Worm (Caenorhabditis elegans) whole organism, mixed stage, embryonic: ENCODE data around the gene R12A1.3.
A peak's percentile ranks its signal among the peaks of the same experiment; 100 is the strongest.

Experiments
- M03D4.4 ChIP-seq: sonication (generic microtip); optimal IDR thresholded peaks from 2 replicates; lab custom pipeline; 2017; ENCODE audit warnings: mild to moderate bottlenecking, missing genetic modification characterization, missing compliant biosample characterization
- bed-3 ChIP-seq: fragments of 200-800 bp; sonication (Bioruptor generic); optimal IDR thresholded peaks from 3 replicates; lab custom pipeline; 2018; ENCODE audit warnings: mild to moderate bottlenecking, missing genetic modification characterization, moderate library complexity, missing compliant biosample characterization
- blmp-1 ChIP-seq: fragments of 150-350 bp; optimal IDR thresholded peaks from 2 replicates; lab custom pipeline; 2014; ENCODE audit warnings: missing biosample characterization, missing genetic modification characterization
- ceh-43 ChIP-seq: fragments of 200-800 bp; sonication (Bioruptor generic); optimal IDR thresholded peaks from 2 replicates; lab custom pipeline; 2018; ENCODE audit warnings: mild to moderate bottlenecking, missing genetic modification characterization, moderate library complexity, missing compliant biosample characterization
- ceh-83 ChIP-seq: fragments of 200-800 bp; sonication (Bioruptor generic); optimal IDR thresholded peaks from 2 replicates; lab custom pipeline; 2018; ENCODE audit warnings: mild to moderate bottlenecking, missing genetic modification characterization, missing compliant biosample characterization
- ces-1 ChIP-seq: fragments of 150-350 bp; optimal IDR thresholded peaks from 2 replicates; lab custom pipeline; 2014; ENCODE audit warnings: missing biosample characterization, missing genetic modification reagents, missing genetic modification characterization
- cnd-1 ChIP-seq: fragments of 200-800 bp; sonication (Bioruptor generic); optimal IDR thresholded peaks from 2 replicates; lab custom pipeline; 2018; ENCODE audit warnings: mild to moderate bottlenecking, missing genetic modification characterization, missing compliant biosample characterization
- drap-1 ChIP-seq: fragments of 200-800 bp; sonication (Bioruptor generic); optimal IDR thresholded peaks from 3 replicates; lab custom pipeline; 2018; ENCODE audit warnings: mild to moderate bottlenecking, missing genetic modification characterization, missing compliant biosample characterization
- elt-1 ChIP-seq: sonication (generic microtip); optimal IDR thresholded peaks from 2 replicates; lab custom pipeline; 2017; ENCODE audit warnings: missing genetic modification characterization, mild to moderate bottlenecking, missing compliant biosample characterization, antibody characterized with exemption, moderate library complexity, borderline replicate concordance; ENCODE audit not compliant: insufficient read depth
- flh-1 ChIP-seq: fragments of 200-800 bp; sonication (Bioruptor generic); optimal IDR thresholded peaks from 2 replicates; lab custom pipeline; 2018; ENCODE audit warnings: mild to moderate bottlenecking, missing genetic modification characterization, moderate library complexity, missing compliant biosample characterization
- ham-2 ChIP-seq: fragments of 200-800 bp; sonication (Bioruptor generic); optimal IDR thresholded peaks from 2 replicates; lab custom pipeline; 2018; ENCODE audit warnings: mild to moderate bottlenecking, missing genetic modification characterization, missing compliant biosample characterization
- hlh-1 ChIP-seq: fragments of 150-350 bp; optimal IDR thresholded peaks from 2 replicates; lab custom pipeline; 2014; ENCODE audit warnings: missing biosample characterization, missing genetic modification reagents, missing genetic modification characterization
- lin-13 ChIP-seq: fragments of 150-350 bp; optimal IDR thresholded peaks from 2 replicates; lab custom pipeline; 2014; ENCODE audit warnings: missing biosample characterization, missing genetic modification characterization
- lin-32 ChIP-seq: fragments of 200-800 bp; sonication (Bioruptor generic); optimal IDR thresholded peaks from 2 replicates; lab custom pipeline; 2018; ENCODE audit warnings: mild to moderate bottlenecking, missing genetic modification characterization, missing compliant biosample characterization
- mls-2 ChIP-seq: sonication (generic microtip); optimal IDR thresholded peaks from 2 replicates; lab custom pipeline; 2016; ENCODE audit warnings: mild to moderate bottlenecking, missing genetic modification characterization, moderate library complexity, missing compliant biosample characterization
- nhr-12 ChIP-seq: fragments of 150-350 bp; optimal IDR thresholded peaks from 2 replicates; lab custom pipeline; 2014; ENCODE audit warnings: missing biosample characterization, missing genetic modification characterization
- nhr-2 ChIP-seq: fragments of 150-350 bp; optimal IDR thresholded peaks from 2 replicates; lab custom pipeline; 2014; ENCODE audit warnings: missing biosample characterization, missing genetic modification characterization
- nhr-28 ChIP-seq: fragments of 150-350 bp; optimal IDR thresholded peaks from 2 replicates; lab custom pipeline; 2014; ENCODE audit warnings: missing biosample characterization, missing genetic modification characterization
- nhr-76 ChIP-seq: sonication (generic microtip); optimal IDR thresholded peaks from 2 replicates; lab custom pipeline; 2017; ENCODE audit warnings: missing biosample characterization, missing genetic modification characterization
- pha-4 ChIP-seq: fragments of 150-350 bp; optimal IDR thresholded peaks from 2 replicates; lab custom pipeline; 2018; ENCODE audit warnings: missing biosample characterization, missing genetic modification reagents, missing genetic modification characterization
- sem-2 ChIP-seq: fragments of 200-800 bp; sonication (Bioruptor generic); optimal IDR thresholded peaks from 2 replicates; lab custom pipeline; 2018; ENCODE audit warnings: mild to moderate bottlenecking, missing genetic modification characterization, missing compliant biosample characterization
- snpc-4 ChIP-seq: fragments of 150-350 bp; optimal IDR thresholded peaks from 2 replicates; lab custom pipeline; 2014; ENCODE audit warnings: missing biosample characterization, missing genetic modification characterization
- sptf-1 ChIP-seq: sonication (generic microtip); optimal IDR thresholded peaks from 2 replicates; lab custom pipeline; 2017; ENCODE audit warnings: mild to moderate bottlenecking, missing genetic modification characterization, moderate library complexity, missing compliant biosample characterization
- tbx-8 ChIP-seq: fragments of 200-800 bp; sonication (Bioruptor generic); optimal IDR thresholded peaks from 2 replicates; lab custom pipeline; 2018; ENCODE audit warnings: mild to moderate bottlenecking, missing genetic modification characterization, moderate library complexity, missing compliant biosample characterization
- unc-120 ChIP-seq: sonication (generic microtip); optimal IDR thresholded peaks from 2 replicates; lab custom pipeline; 2017; ENCODE audit warnings: missing genetic modification characterization, missing compliant biosample characterization; ENCODE audit not compliant: poor library complexity, severe bottlenecking
- unc-39 ChIP-seq: fragments of 150-350 bp; optimal IDR thresholded peaks from 2 replicates; lab custom pipeline; 2014; ENCODE audit warnings: missing biosample characterization, missing genetic modification characterization
- unc-62 ChIP-seq: fragments of 150-350 bp; optimal IDR thresholded peaks from 2 replicates; lab custom pipeline; 2014; ENCODE audit warnings: missing biosample characterization, missing genetic modification reagents, missing genetic modification characterization
- zip-8 ChIP-seq: fragments of 150-350 bp; optimal IDR thresholded peaks from 2 replicates; lab custom pipeline; 2014; ENCODE audit warnings: missing biosample characterization, missing genetic modification characterization

The R12A1.3 gene

ce11 chrV:1432500-1433418, 7.2 kb upstream of the R12A1.3 start:
- TF ChIP-seq nhr-2 (tag; lab: Kevin White, UChicago) (no peak), sem-2 (GFP tag; lab: Kevin White, UChicago) (no peak), M03D4.4 (no peak), ceh-43 (GFP tag; lab: Kevin White, UChicago) (no peak), mls-2 (no peak), nhr-76 (tag; lab: Kevin White, UChicago) (no peak), ceh-83 (no peak)
- TF ChIP-seq, all 35 proteins: peak for 0

DNA sequence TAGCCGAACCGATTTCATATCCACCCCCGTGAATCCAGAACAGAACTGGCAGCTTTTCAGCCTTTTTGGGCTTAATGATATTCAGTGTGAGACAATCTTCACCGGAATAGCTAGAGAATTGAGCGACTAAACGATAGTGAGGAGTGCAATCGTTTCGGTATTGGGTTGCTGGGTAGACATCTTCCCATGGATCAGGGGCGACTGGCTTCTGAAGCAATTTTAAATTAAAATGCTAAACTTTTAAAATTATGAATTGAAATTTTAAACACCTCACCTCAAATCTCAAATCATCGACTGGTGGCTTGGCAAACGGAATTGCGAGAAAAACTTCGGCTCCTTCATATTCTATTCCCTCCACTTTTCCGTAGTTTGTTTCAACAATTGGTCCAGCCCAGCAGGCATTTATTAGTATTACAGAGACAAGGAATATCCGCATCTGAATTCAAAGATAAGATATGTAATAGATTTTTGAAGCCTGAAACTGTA, 6.2 kb upstream of the R12A1.3 start, which contains the start of gene ges-1:
Gene ges-1, minus strand, starts transcription at position 436 of the 486 bp plus-strand sequence.
- TF ChIP-seq lin-32 (GFP tag; lab: Kevin White, UChicago), result no peak
- TF ChIP-seq blmp-1, result no peak

ce11 chrV:1423338-1423737, 2.3 kb downstream of the R12A1.3 start:
- TF ChIP-seq mls-2 (no peak), snpc-4 (no peak), sptf-1 (peak; percentile 44), ceh-43 (GFP tag; lab: Kevin White, UChicago) (no peak), ham-2 (GFP tag; lab: Kevin White, UChicago) (peak; percentile 9), hlh-1 (tag; lab: Kevin White, UChicago) (no peak)

ce11 chrV:1422269-1422668, 3.3 kb downstream of the R12A1.3 start:
- peak; percentile 55 for TF ChIP-seq ces-1
- TF ChIP-seq sem-2 (GFP tag; lab: Kevin White, UChicago), result no peak

- TF ChIP-seq nhr-2 (tag; lab: Kevin White, UChicago), result no peak
- TF ChIP-seq nhr-28 (tag; lab: Kevin White, UChicago), result no peak
These were observed 9.4 kb downstream of the R12A1.3 start for ce11 chrV:1416154-1416553.

- TF ChIP-seq nhr-28 (tag; lab: Kevin White, UChicago) (no peak), unc-62 (GFP tag; lab: Kevin White, UChicago) (no peak), lin-13 (no peak), pha-4 (tag; lab: Kevin White, UChicago) (no peak), sptf-1 (no peak), cnd-1 (tag; lab: Kevin White, UChicago) (no peak), unc-39 (tag; lab: Kevin White, UChicago) (no peak), elt-1 (tag; lab: Kevin White, UChicago) (no peak), ceh-43 (GFP tag; lab: Kevin White, UChicago) (no peak), mls-2 (no peak), bed-3 (GFP tag; lab: Kevin White, UChicago) (no peak), tbx-8 (GFP tag; lab: Kevin White, UChicago) (no peak), snpc-4 (no peak), drap-1 (GFP tag; lab: Kevin White, UChicago) (no peak), unc-120 (tag; lab: Kevin White, UChicago) (no peak), sem-2 (GFP tag; lab: Kevin White, UChicago) (no peak), nhr-12 (no peak), zip-8 (no peak), flh-1 (GFP tag; lab: Kevin White, UChicago) (no peak)
These were observed 10.8 kb downstream of the R12A1.3 start for ce11 chrV:1414615-1415433.
